1 fruit fly cellular context compared by ENCODE assay signal in genomic region chr3R:23134690-23135089, dm6.
TF ChIP-seq lines count a peak whose summit lies in the region.

No protein-coding gene starts in this region.

TF ChIP-seq in whole organism, embryonic, 481 proteins besides CTCF, POLR2A, EP300 and RAD21 (continued from another document):
- no peak for TF ChIP-seq en (GFP tag; optimal IDR thresholded peaks at IDR 0.05; lab: Kevin White, UChicago)
- TF ChIP-seq z (GFP tag; IDR thresholded peaks at IDR 0.05; lab: Robert Waterston, UW): 0 out of 3 replicates have a peak, but pooled peaks have one; percentile 21
- no peak for TF ChIP-seq CG12299 (tag; optimal IDR thresholded peaks at IDR 0.05; lab: Kevin White, UChicago)
- no peak for TF ChIP-seq CG9797 (GFP tag; optimal IDR thresholded peaks at IDR 0.05; lab: Kevin White, UChicago)
- TF ChIP-seq btn (GFP tag; optimal IDR thresholded peaks at IDR 0.05; lab: Kevin White, UChicago): peak; percentile 12
- no peak for TF ChIP-seq lmd (GFP tag; IDR thresholded peaks at IDR 0.05; lab: Robert Waterston, UW)
- TF ChIP-seq fu2 (GFP tag; optimal IDR thresholded peaks at IDR 0.05; lab: Kevin White, UChicago): no peak
- TF ChIP-seq CG12155 (GFP tag; optimal IDR thresholded peaks at IDR 0.05; lab: Kevin White, UChicago): no peak
- TF ChIP-seq CG18619 (GFP tag; optimal IDR thresholded peaks at IDR 0.05; lab: Kevin White, UChicago): no peak
- no peak for TF ChIP-seq CG2199 (GFP tag; IDR thresholded peaks at IDR 0.05; lab: Robert Waterston, UW)
- no peak for TF ChIP-seq mam (GFP tag; optimal IDR thresholded peaks at IDR 0.05; lab: Kevin White, UChicago)
- TF ChIP-seq Asciz (GFP tag; optimal IDR thresholded peaks at IDR 0.05; lab: Kevin White, UChicago): peak; percentile 10
- TF ChIP-seq eve (GFP tag; optimal IDR thresholded peaks at IDR 0.05; lab: Kevin White, UChicago): no peak
- no peak for TF ChIP-seq CG15514 (GFP tag; optimal IDR thresholded peaks at IDR 0.05; lab: Kevin White, UChicago)
- no peak for TF ChIP-seq gfzf (GFP tag; optimal IDR thresholded peaks at IDR 0.05; lab: Kevin White, UChicago)
- TF ChIP-seq CG10543 (GFP tag; optimal IDR thresholded peaks at IDR 0.05; lab: Kevin White, UChicago): peak; percentile 20
- no peak for TF ChIP-seq Dek (tag; optimal IDR thresholded peaks at IDR 0.05; lab: Kevin White, UChicago)
- TF ChIP-seq CG13287 (GFP tag; IDR thresholded peaks at IDR 0.05; lab: Robert Waterston, UW; ENCODE audit: partially characterized antibody): no peak
- no peak for TF ChIP-seq p53 (GFP tag; optimal IDR thresholded peaks at IDR 0.05; lab: Kevin White, UChicago)
- TF ChIP-seq seq (GFP tag; IDR thresholded peaks at IDR 0.05; lab: Robert Waterston, UW): no peak
- TF ChIP-seq ab (GFP tag; optimal IDR thresholded peaks at IDR 0.05; lab: Kevin White, UChicago): no peak
- peak; percentile 1 for TF ChIP-seq HHEX (GFP tag; optimal IDR thresholded peaks at IDR 0.05; lab: Kevin White, UChicago)
- no peak for TF ChIP-seq CG18599 (GFP tag; optimal IDR thresholded peaks at IDR 0.05; lab: Kevin White, UChicago)
- peak; percentile 34 for TF ChIP-seq CG5180 (GFP tag; optimal IDR thresholded peaks at IDR 0.05; lab: Kevin White, UChicago)
- peak; percentile 48; the same call in 1 of the 3 replicates for TF ChIP-seq ci (GFP tag; IDR thresholded peaks at IDR 0.05; lab: Robert Waterston, UW)
- TF ChIP-seq CG2120 (GFP tag; optimal IDR thresholded peaks at IDR 0.05; lab: Kevin White, UChicago): no peak
- TF ChIP-seq CG34376 (GFP tag; optimal IDR thresholded peaks at IDR 0.05; lab: Kevin White, UChicago): no peak
- peak; percentile 34; the same call in 1 of the 3 replicates for TF ChIP-seq zfh1 (GFP tag; IDR thresholded peaks at IDR 0.05; lab: Robert Waterston, UW)
- peak; percentile 20 for TF ChIP-seq dmrt11E (tag; optimal IDR thresholded peaks at IDR 0.05; lab: Kevin White, UChicago)
- TF ChIP-seq rib (GFP tag; IDR thresholded peaks at IDR 0.05; lab: Robert Waterston, UW): no peak
- no peak for TF ChIP-seq CG4820 (GFP tag; optimal IDR thresholded peaks at IDR 0.05; lab: Kevin White, UChicago)
- TF ChIP-seq CG13624 (GFP tag; optimal IDR thresholded peaks at IDR 0.05; lab: Kevin White, UChicago): no peak
- TF ChIP-seq BtbVII (GFP tag; optimal IDR thresholded peaks at IDR 0.05; lab: Kevin White, UChicago): no peak
- TF ChIP-seq grau (tag; optimal IDR thresholded peaks at IDR 0.05; lab: Kevin White, UChicago): no peak
- no peak for TF ChIP-seq Lpt (GFP tag; optimal IDR thresholded peaks at IDR 0.05; lab: Kevin White, UChicago)
- TF ChIP-seq eyg (GFP tag; optimal IDR thresholded peaks at IDR 0.05; lab: Kevin White, UChicago): no peak
- no peak for TF ChIP-seq sens-2 (GFP tag; IDR thresholded peaks at IDR 0.05; lab: Robert Waterston, UW)
- TF ChIP-seq Camta (GFP tag; optimal IDR thresholded peaks at IDR 0.05; lab: Kevin White, UChicago): no peak
- TF ChIP-seq trh (GFP tag; optimal IDR thresholded peaks at IDR 0.05; lab: Kevin White, UChicago): no peak
- TF ChIP-seq CG3281 (GFP tag; optimal IDR thresholded peaks at IDR 0.05; lab: Kevin White, UChicago): no peak
- TF ChIP-seq CG16815 (GFP tag; optimal IDR thresholded peaks at IDR 0.05; lab: Kevin White, UChicago): no peak
- no peak for TF ChIP-seq CG7357 (GFP tag; IDR thresholded peaks at IDR 0.05; lab: Robert Waterston, UW)
- 0 out of 2 replicates have a peak, but pooled peaks have one; percentile 14 for TF ChIP-seq HLH3B (GFP tag; IDR thresholded peaks at IDR 0.05; lab: Robert Waterston, UW)
- peak; percentile 1 for TF ChIP-seq pros (GFP tag; optimal IDR thresholded peaks at IDR 0.05; lab: Kevin White, UChicago)
- no peak for TF ChIP-seq org-1 (GFP tag; optimal IDR thresholded peaks at IDR 0.05; lab: Kevin White, UChicago)
- no peak for TF ChIP-seq CG1233 (GFP tag; optimal IDR thresholded peaks at IDR 0.05; lab: Kevin White, UChicago)
- no peak for TF ChIP-seq Gug (GFP tag; IDR thresholded peaks at IDR 0.05; lab: Robert Waterston, UW)
- TF ChIP-seq Sry-β (GFP tag; optimal IDR thresholded peaks at IDR 0.05; lab: Kevin White, UChicago): no peak
- no peak for TF ChIP-seq B-H1 (GFP tag; IDR thresholded peaks at IDR 0.05; lab: Robert Waterston, UW)
- TF ChIP-seq dati (GFP tag; IDR thresholded peaks at IDR 0.05; lab: Robert Waterston, UW): no peak
- TF ChIP-seq Stat92E (GFP tag; optimal IDR thresholded peaks at IDR 0.05; lab: Kevin White, UChicago): no peak
- no peak for TF ChIP-seq D (optimal IDR thresholded peaks at IDR 0.05; lab: Kevin White, UChicago)
- TF ChIP-seq D (GFP tag; optimal IDR thresholded peaks at IDR 0.05; lab: Kevin White, UChicago): no peak
- no peak for TF ChIP-seq tio (GFP tag; optimal IDR thresholded peaks at IDR 0.05; lab: Kevin White, UChicago)
- TF ChIP-seq CG17385 (GFP tag; optimal IDR thresholded peaks at IDR 0.05; lab: Kevin White, UChicago): no peak
- no peak for TF ChIP-seq Tbp (GFP tag; optimal IDR thresholded peaks at IDR 0.05; lab: Kevin White, UChicago)
- no peak for TF ChIP-seq ash1 (GFP tag; optimal IDR thresholded peaks at IDR 0.05; lab: Kevin White, UChicago)
- no peak for TF ChIP-seq hbn (GFP tag; IDR thresholded peaks at IDR 0.05; lab: Robert Waterston, UW; ENCODE audit: partially characterized antibody)
- no peak for TF ChIP-seq CG14860 (GFP tag; IDR thresholded peaks at IDR 0.05; lab: Robert Waterston, UW; ENCODE audit: partially characterized antibody)
- TF ChIP-seq Mrtf (GFP tag; IDR thresholded peaks at IDR 0.05; lab: Robert Waterston, UW): no peak
- TF ChIP-seq CG31441 (GFP tag; IDR thresholded peaks at IDR 0.05; lab: Robert Waterston, UW): 0 out of 2 replicates have a peak, but pooled peaks have one; percentile 13
- no peak for TF ChIP-seq zfh2 (GFP tag; optimal IDR thresholded peaks at IDR 0.05; lab: Kevin White, UChicago)
- no peak for TF ChIP-seq Sox102F (GFP tag; optimal IDR thresholded peaks at IDR 0.05; lab: Kevin White, UChicago)
- peak; percentile 31 for TF ChIP-seq CG1603 (tag; optimal IDR thresholded peaks at IDR 0.05; lab: Kevin White, UChicago)
- TF ChIP-seq Oli (tag; optimal IDR thresholded peaks at IDR 0.05; lab: Kevin White, UChicago): no peak
- TF ChIP-seq Fer2 (tag; optimal IDR thresholded peaks at IDR 0.05; lab: Kevin White, UChicago): no peak
- no peak for TF ChIP-seq Doc3 (GFP tag; IDR thresholded peaks at IDR 0.05; lab: Robert Waterston, UW; ENCODE audit: partially characterized antibody)
- no peak for TF ChIP-seq crol (GFP tag; IDR thresholded peaks at IDR 0.05; lab: Robert Waterston, UW)
- no peak for TF ChIP-seq aop (GFP tag; IDR thresholded peaks at IDR 0.05; lab: Robert Waterston, UW)
- TF ChIP-seq klu (GFP tag; IDR thresholded peaks at IDR 0.05; lab: Robert Waterston, UW): no peak
- no peak for TF ChIP-seq CG10274 (GFP tag; optimal IDR thresholded peaks at IDR 0.05; lab: Kevin White, UChicago)
- no peak for TF ChIP-seq CG6791 (GFP tag; IDR thresholded peaks at IDR 0.05; lab: Robert Waterston, UW; ENCODE audit: partially characterized antibody)
- no peak for TF ChIP-seq crp (GFP tag; optimal IDR thresholded peaks at IDR 0.05; lab: Kevin White, UChicago)
- no peak for TF ChIP-seq CG8359 (GFP tag; optimal IDR thresholded peaks at IDR 0.05; lab: Kevin White, UChicago; ENCODE audit: borderline replicate concordance)
- TF ChIP-seq CG13424 (tag; optimal IDR thresholded peaks at IDR 0.05; lab: Kevin White, UChicago): no peak
- TF ChIP-seq CG13296 (GFP tag; optimal IDR thresholded peaks at IDR 0.05; lab: Kevin White, UChicago): no peak
- TF ChIP-seq knrl (GFP tag; IDR thresholded peaks at IDR 0.05; lab: Robert Waterston, UW; ENCODE audit: partially characterized antibody): no peak
- no peak for TF ChIP-seq Ets65A (GFP tag; lab: Kevin White, UChicago)
- peak; percentile 47 for TF ChIP-seq HLHmδ (GFP tag; optimal IDR thresholded peaks at IDR 0.05; lab: Kevin White, UChicago)
- no peak for TF ChIP-seq CG1832 (GFP tag; optimal IDR thresholded peaks at IDR 0.05; lab: Kevin White, UChicago)
- no peak for TF ChIP-seq fd3F (GFP tag; optimal IDR thresholded peaks at IDR 0.05; lab: Kevin White, UChicago)
- TF ChIP-seq CG17912 (GFP tag; optimal IDR thresholded peaks at IDR 0.05; lab: Kevin White, UChicago): no peak
- TF ChIP-seq CG5953 (GFP tag; IDR thresholded peaks at IDR 0.05; lab: Robert Waterston, UW): 0 out of 2 replicates have a peak, but pooled peaks have one; percentile 7
- TF ChIP-seq slou (GFP tag; optimal IDR thresholded peaks at IDR 0.05; lab: Kevin White, UChicago): no peak
- TF ChIP-seq CG10321 (GFP tag; IDR thresholded peaks at IDR 0.05; lab: Robert Waterston, UW): no peak
- peak; percentile 32; the same call in 1 of the 2 replicates for TF ChIP-seq CG32767 (GFP tag; IDR thresholded peaks at IDR 0.05; lab: Robert Waterston, UW)
- no peak for TF ChIP-seq ken (GFP tag; IDR thresholded peaks at IDR 0.05; lab: Robert Waterston, UW)
- peak; percentile 65 for TF ChIP-seq sens (GFP tag; lab: Kevin White, UChicago)
- TF ChIP-seq ATbp (GFP tag; optimal IDR thresholded peaks at IDR 0.05; lab: Kevin White, UChicago): peak; percentile 37
- TF ChIP-seq CG4617 (GFP tag; optimal IDR thresholded peaks at IDR 0.05; lab: Kevin White, UChicago; ENCODE audit: borderline replicate concordance): no peak
- no peak for TF ChIP-seq her (GFP tag; optimal IDR thresholded peaks at IDR 0.05; lab: Kevin White, UChicago)
- no peak for TF ChIP-seq unpg (GFP tag; optimal IDR thresholded peaks at IDR 0.05; lab: Kevin White, UChicago)
- peak; percentile 2 for TF ChIP-seq odd (GFP tag; optimal IDR thresholded peaks at IDR 0.05; lab: Kevin White, UChicago)
- peak; percentile 42; the same call in 1 of the 2 replicates for TF ChIP-seq Xrp1 (GFP tag; IDR thresholded peaks at IDR 0.05; lab: Robert Waterston, UW)
- no peak for TF ChIP-seq CG11085 (GFP tag; IDR thresholded peaks at IDR 0.05; lab: Robert Waterston, UW)
- TF ChIP-seq unc-4 (GFP tag; IDR thresholded peaks at IDR 0.05; lab: Robert Waterston, UW; ENCODE audit: partially characterized antibody): no peak
- TF ChIP-seq CG4854 (GFP tag; optimal IDR thresholded peaks at IDR 0.05; lab: Kevin White, UChicago): no peak
- TF ChIP-seq ase (GFP tag; IDR thresholded peaks at IDR 0.05; lab: Robert Waterston, UW): 0 out of 3 replicates have a peak, but pooled peaks have one; percentile 14
- peak; percentile 39; the same call in 1 of the 2 replicates for TF ChIP-seq Awh (GFP tag; IDR thresholded peaks at IDR 0.05; lab: Robert Waterston, UW)
- TF ChIP-seq Elba2 (GFP tag; optimal IDR thresholded peaks at IDR 0.05; lab: Kevin White, UChicago): no peak
- TF ChIP-seq CrebB (tag; optimal IDR thresholded peaks at IDR 0.05; lab: Kevin White, UChicago): no peak
- TF ChIP-seq chm (GFP tag; IDR thresholded peaks at IDR 0.05; lab: Robert Waterston, UW): no peak
- TF ChIP-seq h (optimal IDR thresholded peaks at IDR 0.05; lab: Kevin White, UChicago): no peak
- no peak for TF ChIP-seq Dip3 (GFP tag; optimal IDR thresholded peaks at IDR 0.05; lab: Kevin White, UChicago)
- TF ChIP-seq Blimp-1 (GFP tag; optimal IDR thresholded peaks at IDR 0.05; lab: Kevin White, UChicago): no peak
- peak; percentile 53 for TF ChIP-seq CG33557 (GFP tag; optimal IDR thresholded peaks at IDR 0.05; lab: Kevin White, UChicago)
- TF ChIP-seq Pdp1 (GFP tag; optimal IDR thresholded peaks at IDR 0.05; lab: Kevin White, UChicago): peak in 1 of 2 experiments; percentile 6
- no peak for TF ChIP-seq disco-r (GFP tag; optimal IDR thresholded peaks at IDR 0.05; lab: Kevin White, UChicago)
- TF ChIP-seq CG18011 (GFP tag; optimal IDR thresholded peaks at IDR 0.05; lab: Kevin White, UChicago): no peak
- no peak for TF ChIP-seq cad (GFP tag; optimal IDR thresholded peaks at IDR 0.05; lab: Kevin White, UChicago)
- no peak for TF ChIP-seq CG2202 (tag; optimal IDR thresholded peaks at IDR 0.05; lab: Kevin White, UChicago)
- 0 out of 2 replicates have a peak, but pooled peaks have one; percentile 8 for TF ChIP-seq onecut (GFP tag; IDR thresholded peaks at IDR 0.05; lab: Robert Waterston, UW)
- no peak for TF ChIP-seq CG17568 (GFP tag; optimal IDR thresholded peaks at IDR 0.05; lab: Kevin White, UChicago)
- no peak for TF ChIP-seq CG1792 (GFP tag; optimal IDR thresholded peaks at IDR 0.05; lab: Kevin White, UChicago)
- TF ChIP-seq Atf-2 (GFP tag; optimal IDR thresholded peaks at IDR 0.05; lab: Kevin White, UChicago): no peak
- TF ChIP-seq pita (GFP tag; optimal IDR thresholded peaks at IDR 0.05; lab: Kevin White, UChicago): no peak
- TF ChIP-seq sima (GFP tag; optimal IDR thresholded peaks at IDR 0.05; lab: Kevin White, UChicago): no peak
- no peak for TF ChIP-seq oc (tag; optimal IDR thresholded peaks at IDR 0.05; lab: Kevin White, UChicago)
- no peak for TF ChIP-seq CG2129 (GFP tag; IDR thresholded peaks at IDR 0.05; lab: Robert Waterston, UW; ENCODE audit: partially characterized antibody)
- no peak for TF ChIP-seq CG14014 (GFP tag; IDR thresholded peaks at IDR 0.05; lab: Robert Waterston, UW)
- TF ChIP-seq CG2712 (tag; optimal IDR thresholded peaks at IDR 0.05; lab: Kevin White, UChicago): no peak
- no peak for TF ChIP-seq CG7928 (GFP tag; optimal IDR thresholded peaks at IDR 0.05; lab: Kevin White, UChicago)
- no peak for TF ChIP-seq CG18262 (tag; optimal IDR thresholded peaks at IDR 0.05; lab: Kevin White, UChicago)
- TF ChIP-seq pan (optimal IDR thresholded peaks at IDR 0.05; lab: Kevin White, UChicago): no peak
- TF ChIP-seq pan (GFP tag; optimal IDR thresholded peaks at IDR 0.05 in 1 of 2, IDR thresholded peaks at IDR 0.05 in 1 of 2): peak in 1 of 2 experiments; percentile 9
- no peak for TF ChIP-seq Hsf (GFP tag; optimal IDR thresholded peaks at IDR 0.05; lab: Kevin White, UChicago)
- TF ChIP-seq CG14441 (GFP tag; IDR thresholded peaks at IDR 0.05; lab: Robert Waterston, UW): no peak
- no peak for TF ChIP-seq D19A (tag; optimal IDR thresholded peaks at IDR 0.05; lab: Kevin White, UChicago)
- TF ChIP-seq CG4404 (GFP tag; IDR thresholded peaks at IDR 0.05; lab: Robert Waterston, UW): no peak
- no peak for TF ChIP-seq gsb-n (tag; optimal IDR thresholded peaks at IDR 0.05; lab: Kevin White, UChicago)
- TF ChIP-seq CG6765 (GFP tag; optimal IDR thresholded peaks at IDR 0.05; lab: Kevin White, UChicago): no peak
- peak; percentile 58 for TF ChIP-seq zen (tag; optimal IDR thresholded peaks at IDR 0.05; lab: Kevin White, UChicago)
- TF ChIP-seq CG6813 (GFP tag; optimal IDR thresholded peaks at IDR 0.05; lab: Kevin White, UChicago): peak; percentile 52
- no peak for TF ChIP-seq pzg (GFP tag; optimal IDR thresholded peaks at IDR 0.05; lab: Kevin White, UChicago)
- no peak for TF ChIP-seq CG4424 (GFP tag; optimal IDR thresholded peaks at IDR 0.05; lab: Kevin White, UChicago)
TF ChIP-seq in whole organism, embryonic: peak in this region for 42.
